Worm (Caenorhabditis elegans) whole organism, L2 larva: Measurements from ENCODE around the gene Y62H9A.14.
"Not testable (repeated sequence)": the region's sequence is repeated elsewhere in the genome, so short reads cannot be mapped to it uniquely, and the experiment has no call there.

Source experiments
- C34F6.9 ChIP-seq: fragments of 150-350 bp; optimal IDR thresholded peaks from 2 replicates; lab custom pipeline; 2014; ENCODE audit warnings: missing biosample characterization, missing genetic modification characterization
- F13H6.1 ChIP-seq: sonication (generic microtip); optimal IDR thresholded peaks from 2 replicates; lab custom pipeline; 2016; ENCODE audit warnings: missing genetic modification characterization, missing compliant biosample characterization
- R02D3.7 ChIP-seq: fragments of 150-350 bp; optimal IDR thresholded peaks from 2 replicates; lab custom pipeline; 2014; ENCODE audit warnings: missing biosample characterization, missing genetic modification characterization
- Y55F3AM.14 ChIP-seq: fragments of 200-800 bp; sonication (Bioruptor generic); optimal IDR thresholded peaks from 2 replicates; lab custom pipeline; 2018; ENCODE audit warnings: mild to moderate bottlenecking, missing genetic modification characterization, missing compliant biosample characterization
- ZK546.5 ChIP-seq: sonication (generic microtip); optimal IDR thresholded peaks from 2 replicates; lab custom pipeline; 2017; ENCODE audit warnings: missing biosample characterization, missing genetic modification characterization
- alr-1 ChIP-seq: fragments of 150-350 bp; optimal IDR thresholded peaks from 2 replicates; lab custom pipeline; 2014; ENCODE audit warnings: missing biosample characterization, missing genetic modification characterization
- aly-2 ChIP-seq: fragments of 150-350 bp; optimal IDR thresholded peaks from 2 replicates; lab custom pipeline; 2014; ENCODE audit warnings: missing biosample characterization, missing genetic modification characterization
- ama-1 ChIP-seq: fragments of 150-350 bp; optimal IDR thresholded peaks from 2 replicates; lab custom pipeline; 2018; ENCODE audit warnings: inconsistent platforms
- blmp-1 ChIP-seq: sonication (generic microtip); optimal IDR thresholded peaks from 2 replicates; lab custom pipeline; 2017; ENCODE audit warnings: missing genetic modification characterization, mild to moderate bottlenecking, missing compliant biosample characterization, antibody characterized with exemption, moderate library complexity; ENCODE audit not compliant: insufficient read depth
- ceh-16 ChIP-seq: fragments of 150-350 bp; optimal IDR thresholded peaks from 2 replicates; lab custom pipeline; 2014; ENCODE audit warnings: missing biosample characterization, missing genetic modification characterization
- ceh-82 ChIP-seq: fragments of 150-350 bp; optimal IDR thresholded peaks from 2 replicates; lab custom pipeline; 2014; ENCODE audit warnings: missing biosample characterization, missing genetic modification characterization
- crh-2 ChIP-seq: sonication (generic microtip); optimal IDR thresholded peaks from 2 replicates; lab custom pipeline; 2017; ENCODE audit warnings: missing biosample characterization, missing genetic modification characterization
- dmd-4 ChIP-seq: sonication (generic microtip); optimal IDR thresholded peaks from 2 replicates; lab custom pipeline; 2017; ENCODE audit warnings: missing biosample characterization, missing genetic modification characterization
- egl-27 ChIP-seq: sonication (generic microtip); optimal IDR thresholded peaks from 3 replicates; lab custom pipeline; 2017; ENCODE audit warnings: missing biosample characterization, missing genetic modification reagents, missing genetic modification characterization
- elt-1 ChIP-seq: fragments of 150-350 bp; optimal IDR thresholded peaks from 2 replicates; lab custom pipeline; 2014; ENCODE audit warnings: missing biosample characterization, missing genetic modification characterization
- elt-3 ChIP-seq: sonication (generic microtip); optimal IDR thresholded peaks from 2 replicates; lab custom pipeline; 2017; ENCODE audit warnings: missing biosample characterization, missing genetic modification characterization
- fos-1 ChIP-seq: fragments of 150-350 bp; optimal IDR thresholded peaks from 2 replicates; lab custom pipeline; 2014; ENCODE audit warnings: missing biosample characterization, missing genetic modification characterization
- gmeb-1 ChIP-seq: fragments of 150-350 bp; optimal IDR thresholded peaks from 2 replicates; lab custom pipeline; 2014; ENCODE audit warnings: missing biosample characterization, missing genetic modification characterization
- lin-11 ChIP-seq: fragments of 150-350 bp; sonication (generic microtip); optimal IDR thresholded peaks from 2 replicates; lab custom pipeline; 2014; ENCODE audit warnings: missing biosample characterization, missing genetic modification characterization, inconsistent platforms, mixed read lengths
- lin-13 ChIP-seq: fragments of 150-350 bp; optimal IDR thresholded peaks from 2 replicates; lab custom pipeline; 2014; ENCODE audit warnings: missing biosample characterization, missing genetic modification reagents, missing genetic modification characterization
- lin-39 ChIP-seq: fragments of 150-350 bp; optimal IDR thresholded peaks from 2 replicates; lab custom pipeline; 2014; ENCODE audit warnings: missing biosample characterization, missing genetic modification reagents, missing genetic modification characterization
- lsy-2 ChIP-seq, 2 experiments: fragments of 150-350 bp in 1 of 2; sonication (generic microtip) in 1 of 2; optimal IDR thresholded peaks; 2 replicates each; lab custom pipeline; 2014 to 2017; ENCODE audit warnings: missing biosample characterization in 2 of 2, missing genetic modification characterization in 2 of 2
- mab-5 ChIP-seq: fragments of 150-350 bp; optimal IDR thresholded peaks from 2 replicates; lab custom pipeline; 2014; ENCODE audit warnings: missing biosample characterization, missing genetic modification characterization
- mbf-1 ChIP-seq: sonication (generic microtip); optimal IDR thresholded peaks from 2 replicates; lab custom pipeline; 2017; ENCODE audit warnings: missing biosample characterization, missing genetic modification characterization
- mdl-1 ChIP-seq, 2 experiments: fragments of 150-350 bp in 1 of 2; sonication (generic microtip) in 1 of 2; optimal IDR thresholded peaks; 2 replicates each; lab custom pipeline; 2017; ENCODE audit warnings: missing biosample characterization in 2 of 2, missing genetic modification characterization in 2 of 2
- nhr-10 ChIP-seq: sonication (generic microtip); optimal IDR thresholded peaks from 2 replicates; lab custom pipeline; 2017; ENCODE audit warnings: missing biosample characterization, missing genetic modification characterization
- nhr-11 ChIP-seq: fragments of 150-350 bp; optimal IDR thresholded peaks from 2 replicates; lab custom pipeline; 2014; ENCODE audit warnings: missing biosample characterization, missing genetic modification characterization
- nhr-12 ChIP-seq: fragments of 150-350 bp; optimal IDR thresholded peaks from 2 replicates; lab custom pipeline; 2014; ENCODE audit warnings: missing biosample characterization, missing genetic modification characterization
- nhr-129 ChIP-seq: fragments of 150-350 bp; optimal IDR thresholded peaks from 2 replicates; lab custom pipeline; 2014; ENCODE audit warnings: missing biosample characterization, missing genetic modification characterization
- nhr-21 ChIP-seq: fragments of 150-350 bp; optimal IDR thresholded peaks from 2 replicates; lab custom pipeline; 2014; ENCODE audit warnings: missing biosample characterization, missing genetic modification characterization
- nhr-23 ChIP-seq: fragments of 150-350 bp; optimal IDR thresholded peaks from 2 replicates; lab custom pipeline; 2014; ENCODE audit warnings: missing biosample characterization, missing genetic modification reagents, missing genetic modification characterization
- nhr-237 ChIP-seq: fragments of 150-350 bp; optimal IDR thresholded peaks from 2 replicates; lab custom pipeline; 2014; ENCODE audit warnings: missing biosample characterization, missing genetic modification characterization
- nhr-25 ChIP-seq: fragments of 150-350 bp; sonication (generic microtip); optimal IDR thresholded peaks from 3 replicates; lab custom pipeline; 2014; ENCODE audit warnings: missing biosample characterization, missing genetic modification characterization
- nhr-6 ChIP-seq: fragments of 150-350 bp; optimal IDR thresholded peaks from 2 replicates; lab custom pipeline; 2014; ENCODE audit warnings: missing biosample characterization, missing genetic modification characterization
- nhr-77 ChIP-seq: fragments of 150-350 bp; optimal IDR thresholded peaks from 2 replicates; lab custom pipeline; 2014; ENCODE audit warnings: missing biosample characterization, missing genetic modification characterization
- peb-1 ChIP-seq: fragments of 150-350 bp; optimal IDR thresholded peaks from 2 replicates; lab custom pipeline; 2014; ENCODE audit warnings: missing biosample characterization, missing genetic modification characterization
- sem-4 ChIP-seq: fragments of 150-350 bp; optimal IDR thresholded peaks from 2 replicates; lab custom pipeline; 2014; ENCODE audit warnings: missing biosample characterization, missing genetic modification reagents, missing genetic modification characterization
- skn-1 ChIP-seq: sonication (generic microtip); optimal IDR thresholded peaks from 2 replicates; lab custom pipeline; 2017; ENCODE audit warnings: missing biosample characterization, missing genetic modification characterization
- sma-3 ChIP-seq: sonication (generic microtip); optimal IDR thresholded peaks from 2 replicates; lab custom pipeline; 2016; ENCODE audit warnings: missing genetic modification reagents, missing genetic modification characterization, missing compliant biosample characterization
- sma-9 ChIP-seq, 2 experiments: fragments of 150-350 bp in 1 of 2; sonication (generic microtip) in 1 of 2; optimal IDR thresholded peaks; 2 replicates each; lab custom pipeline; 2014 to 2016; ENCODE audit warnings: missing genetic modification characterization in 2 of 2, mild to moderate bottlenecking in 1 of 2, missing biosample characterization in 1 of 2, missing compliant biosample characterization in 1 of 2, missing genetic modification reagents in 1 of 2, moderate library complexity in 1 of 2
- snpc-4 ChIP-seq: fragments of 150-350 bp; optimal IDR thresholded peaks from 2 replicates; lab custom pipeline; 2014; ENCODE audit warnings: missing biosample characterization, missing genetic modification characterization
- unc-39 ChIP-seq: fragments of 150-350 bp; optimal IDR thresholded peaks from 2 replicates; lab custom pipeline; 2014; ENCODE audit warnings: missing biosample characterization, missing genetic modification characterization
- unc-55 ChIP-seq: fragments of 150-350 bp; sonication (generic microtip); optimal IDR thresholded peaks from 3 replicates; lab custom pipeline; 2014; ENCODE audit warnings: missing biosample characterization, missing genetic modification reagents, missing genetic modification characterization
- unc-62 ChIP-seq: fragments of 150-350 bp; optimal IDR thresholded peaks from 2 replicates; lab custom pipeline; 2014; ENCODE audit warnings: missing biosample characterization, missing genetic modification reagents, missing genetic modification characterization
- zag-1 ChIP-seq: fragments of 150-350 bp; optimal IDR thresholded peaks from 2 replicates; lab custom pipeline; 2014; ENCODE audit warnings: missing biosample characterization, missing genetic modification characterization
- ztf-1 ChIP-seq: fragments of 200-800 bp; sonication (Bioruptor generic); conservative IDR thresholded peaks from 2 replicates; pipeline ENCODE4 v1.3.6; 2022; ENCODE audit warnings: missing genetic modification characterization, missing compliant biosample characterization
- ztf-11 ChIP-seq: sonication (generic microtip); optimal IDR thresholded peaks from 2 replicates; lab custom pipeline; 2017; ENCODE audit warnings: missing biosample characterization, missing genetic modification characterization
- ztf-4 ChIP-seq: fragments of 150-350 bp; optimal IDR thresholded peaks from 2 replicates; lab custom pipeline; 2014; ENCODE audit warnings: missing biosample characterization, missing genetic modification characterization

The Y62H9A.14 gene

ce11 chrX:11959838-11960237 lies 38.8 kb downstream of the Y62H9A.14 start, which contains the start of gene C49F5.8:
Gene C49F5.8 (plus strand): TSS chrX:11960138.
- TF ChIP-seq ceh-16 (tag; lab: Kevin White, UChicago) = no peak
- TF ChIP-seq egl-27 = no peak
- TF ChIP-seq nhr-10 = no peak
- TF ChIP-seq lsy-2 (tag; optimal IDR thresholded peaks at IDR 0.05; lab: Kevin White, UChicago) = no peak
- TF ChIP-seq, all 48 proteins: peak for 0

- not testable (repeated sequence) for TF ChIP-seq ama-1 (lab: Kevin White, UChicago); skn-1 (tag; lab: Kevin White, UChicago); nhr-77
- TF ChIP-seq, all 48 proteins: peak for 0; not testable (repeated sequence) for 48
These were observed 40.1 kb downstream of the Y62H9A.14 start, which contains the start of gene C49F5.13 for ce11 chrX:11961103-11961502. Gene C49F5.13 (plus strand): TSS chrX:11961403.

- TF ChIP-seq ceh-82 (tag; lab: Kevin White, UChicago) (no peak), mbf-1 (no peak), ztf-11 (no peak), lsy-2 (tag; optimal IDR thresholded peaks at IDR 0.05; lab: Kevin White, UChicago) (no peak), ztf-1 (GFP tag; lab: Robert Waterston, UW) (no peak), alr-1 (tag; lab: Kevin White, UChicago) (no peak), lin-11 (tag; lab: Kevin White, UChicago) (no peak), aly-2 (tag; lab: Kevin White, UChicago) (no peak), elt-3 (no peak), egl-27 (peak; percentile 34), ceh-16 (tag; lab: Kevin White, UChicago) (no peak), nhr-23 (tag; lab: Kevin White, UChicago) (no peak), C34F6.9 (tag; lab: Kevin White, UChicago) (no peak), nhr-12 (no peak), dmd-4 (tag; lab: Kevin White, UChicago) (no peak), ztf-4 (tag; lab: Kevin White, UChicago) (no peak), Y55F3AM.14 (GFP tag; lab: Kevin White, UChicago) (no peak), peb-1 (tag; lab: Kevin White, UChicago) (no peak), sem-4 (no peak), lin-13 (GFP tag; lab: Kevin White, UChicago) (no peak), nhr-11 (no peak), nhr-21 (tag; lab: Kevin White, UChicago) (no peak), R02D3.7 (tag; lab: Kevin White, UChicago) (no peak), skn-1 (tag; lab: Kevin White, UChicago) (no peak), nhr-10 (no peak), zag-1 (tag; lab: Kevin White, UChicago) (no peak), mab-5 (tag; lab: Kevin White, UChicago) (no peak), fos-1 (tag; lab: Kevin White, UChicago) (peak; percentile 71), crh-2 (peak; percentile 56), unc-55 (GFP tag; lab: Kevin White, UChicago) (no peak), unc-39 (tag; lab: Kevin White, UChicago) (no peak), sma-9 (GFP tag; optimal IDR thresholded peaks at IDR 0.05; lab: Kevin White, UChicago) (peak; percentile 54), sma-9 (tag; optimal IDR thresholded peaks at IDR 0.05; lab: Kevin White, UChicago) (no peak), snpc-4 (tag; lab: Kevin White, UChicago) (no peak), nhr-6 (tag; lab: Kevin White, UChicago) (no peak), ZK546.5 (tag; lab: Kevin White, UChicago) (no peak), F13H6.1 (tag; lab: Kevin White, UChicago) (peak; percentile 19), sma-3 (GFP tag; lab: Kevin White, UChicago) (peak; percentile 16), nhr-237 (tag; lab: Kevin White, UChicago) (no peak), unc-62 (GFP tag; lab: Kevin White, UChicago) (no peak), blmp-1 (no peak), nhr-25 (tag; lab: Kevin White, UChicago) (no peak), lin-39 (tag; lab: Kevin White, UChicago) (no peak), gmeb-1 (tag; lab: Kevin White, UChicago) (no peak), elt-1 (tag; lab: Kevin White, UChicago) (no peak), nhr-77 (no peak), nhr-129 (tag; lab: Kevin White, UChicago) (no peak), mdl-1 (tag; optimal IDR thresholded peaks at IDR 0.05; lab: Kevin White, UChicago) (peak in 1 of 2 experiments; percentile 32), ama-1 (lab: Kevin White, UChicago) (no peak)
These were observed 41.2 kb downstream of the Y62H9A.14 start for ce11 chrX:11962050-11962788.
